Fruit fly (Drosophila melanogaster): ENCODE measurements around the gene RpS14b.

The RpS14b gene

DNA sequence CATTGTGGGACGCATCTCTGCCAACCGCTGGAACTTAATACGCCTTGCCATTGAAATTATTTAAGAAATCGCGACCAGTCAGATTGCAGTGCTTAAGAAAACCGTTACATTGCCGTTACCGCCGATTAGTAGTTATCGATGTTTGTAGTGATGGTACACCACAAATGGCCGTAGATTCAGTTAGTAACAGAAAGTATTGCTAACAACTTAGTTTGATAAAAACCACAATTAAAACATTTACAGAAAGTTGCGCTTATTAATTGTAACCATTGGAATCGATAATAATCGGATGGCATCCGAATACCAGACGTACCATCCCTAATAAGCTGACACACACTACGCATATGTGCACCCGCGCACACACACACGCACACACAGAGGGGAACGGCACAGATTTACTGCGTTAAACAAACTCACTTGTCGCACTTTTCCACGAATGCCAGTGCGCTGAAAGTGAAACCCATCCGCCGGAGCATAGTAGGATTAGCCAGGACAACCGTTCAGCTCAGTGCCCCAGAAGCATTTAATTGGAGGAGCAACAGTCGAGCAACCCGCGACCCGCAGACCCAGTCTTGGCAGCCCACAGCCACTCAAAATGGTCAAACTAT is 14.5 kb upstream of the RpS14b start, which contains the start of the genes hdm and Ykt6 (continued):
- TF ChIP-seq sisA (GFP tag; IDR thresholded peaks at IDR 0.05) (peak; percentile 71), Sry-δ (GFP tag; optimal IDR thresholded peaks at IDR 0.05) (peak; percentile 98), esg (GFP tag; conservative IDR thresholded peaks at IDR 0.05) (peak; percentile 65), CG32532 (GFP tag; IDR thresholded peaks at IDR 0.05) (peak; percentile 85), fd3F (GFP tag; optimal IDR thresholded peaks at IDR 0.05) (peak; percentile 51), CG7963 (GFP tag; IDR thresholded peaks at IDR 0.05; ENCODE audit: partially characterized antibody) (peak; percentile 77), fd64A (GFP tag; optimal IDR thresholded peaks at IDR 0.05) (no peak), ken (GFP tag; IDR thresholded peaks at IDR 0.05) (peak; percentile 84), CG10147 (GFP tag; optimal IDR thresholded peaks at IDR 0.05) (no peak), dpn (GFP tag; optimal IDR thresholded peaks at IDR 0.05) (peak; percentile 86 to 87), Aef1 (GFP tag; IDR thresholded peaks at IDR 0.05) (peak; percentile 72; the same call in 2 of the 3 replicates), kah (GFP tag; optimal IDR thresholded peaks at IDR 0.05) (no peak), CG1602 (GFP tag; optimal IDR thresholded peaks at IDR 0.05) (peak; percentile 76), nerfin-2 (GFP tag; IDR thresholded peaks at IDR 0.05; ENCODE audit: partially characterized antibody) (peak; percentile 94), CG9609 (GFP tag; optimal IDR thresholded peaks at IDR 0.05) (peak; percentile 84), CG12391 (tag; optimal IDR thresholded peaks at IDR 0.05) (peak; percentile 87), ci (GFP tag; IDR thresholded peaks at IDR 0.05) (peak; percentile 81; the same call in 1 of the 3 replicates), CG3838 (GFP tag; optimal IDR thresholded peaks at IDR 0.05) (no peak), E2f2 (GFP tag; IDR thresholded peaks at IDR 0.05) (peak; percentile 85), Ptx1 (GFP tag; IDR thresholded peaks at IDR 0.05) (peak; percentile 87), CG13775 (GFP tag; optimal IDR thresholded peaks at IDR 0.05) (peak; percentile 76), zf30C (GFP tag; optimal IDR thresholded peaks at IDR 0.05) (no peak), cas (GFP tag; IDR thresholded peaks at IDR 0.05) (peak; percentile 45; the same call in 1 of the 2 replicates), Oaz (GFP tag; IDR thresholded peaks at IDR 0.05) (0 out of 2 replicates have a peak, but pooled peaks have one; percentile 40), lbe (GFP tag; optimal IDR thresholded peaks at IDR 0.05) (peak; percentile 64), Hr78 (GFP tag; optimal IDR thresholded peaks at IDR 0.05) (no peak), Ets65A (GFP tag) (peak; percentile 98), CG6689 (GFP tag; IDR thresholded peaks at IDR 0.05) (peak; percentile 77), CG4730 (GFP tag; IDR thresholded peaks at IDR 0.05) (peak; percentile 77; the same call in 1 of the 2 replicates), mirr (GFP tag; optimal IDR thresholded peaks at IDR 0.05) (no peak), CG12104 (GFP tag; optimal IDR thresholded peaks at IDR 0.05) (peak; percentile 51), CG12236 (GFP tag; optimal IDR thresholded peaks at IDR 0.05) (peak; percentile 34), CG9876 (GFP tag; optimal IDR thresholded peaks at IDR 0.05) (peak; percentile 37), CG3847 (GFP tag; IDR thresholded peaks at IDR 0.05) (peak; percentile 84), CG10543 (GFP tag; optimal IDR thresholded peaks at IDR 0.05) (peak; percentile 40), sr (GFP tag; IDR thresholded peaks at IDR 0.05) (0 out of 3 replicates have a peak, but pooled peaks have one; percentile 9), CG7372 (GFP tag; IDR thresholded peaks at IDR 0.05) (peak; percentile 79), schlank (tag; optimal IDR thresholded peaks at IDR 0.05) (peak; percentile 64), CG2202 (tag; optimal IDR thresholded peaks at IDR 0.05) (peak; percentile 59), CG6683 (GFP tag; optimal IDR thresholded peaks at IDR 0.05) (peak; percentile 7), CG10565 (GFP tag; optimal IDR thresholded peaks at IDR 0.05) (no peak), kni (GFP tag; optimal IDR thresholded peaks at IDR 0.05) (no peak), Ravus (GFP tag; IDR thresholded peaks at IDR 0.05) (no peak), CG11696 (GFP tag; IDR thresholded peaks at IDR 0.05) (peak; percentile 37; the same call in 1 of the 2 replicates), unc-4 (GFP tag; IDR thresholded peaks at IDR 0.05; ENCODE audit: partially characterized antibody) (peak; percentile 97), Optix (GFP tag; IDR thresholded peaks at IDR 0.05) (peak; percentile 85; the same call in 2 of the 3 replicates), pfk (GFP tag; optimal IDR thresholded peaks at IDR 0.05) (peak; percentile 17), CG4424 (GFP tag; optimal IDR thresholded peaks at IDR 0.05) (peak; percentile 74), Fer1 (GFP tag; optimal IDR thresholded peaks at IDR 0.05) (peak; percentile 79), Ssrp (tag; optimal IDR thresholded peaks at IDR 0.05) (peak; percentile 53)
